Fruit fly (Drosophila melanogaster): Measurements from ENCODE around the gene CG6891.

CG6891 gene

DNA sequence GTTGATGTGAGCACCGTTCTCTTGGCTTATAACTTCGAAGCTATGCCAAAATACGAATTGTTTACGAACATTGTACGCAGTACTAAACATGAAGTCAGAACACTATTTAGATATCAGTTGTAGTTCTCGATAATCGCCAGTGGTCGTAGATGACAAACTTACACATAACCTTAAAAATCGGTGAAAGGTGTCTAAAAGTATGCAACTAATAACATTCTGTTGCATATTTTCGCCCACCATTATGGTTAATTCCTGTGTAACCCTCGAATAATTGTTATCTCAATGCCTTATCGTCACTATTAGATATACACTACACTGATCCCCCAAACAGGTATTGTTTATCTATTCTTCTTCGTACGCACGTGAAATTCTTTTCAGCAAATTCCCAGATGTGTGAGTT lies 39.9 kb downstream of the CG6891 start:
- TF ChIP-seq CG32006 (GFP tag; optimal IDR thresholded peaks at IDR 0.05) (no peak), fd85E (GFP tag; optimal IDR thresholded peaks at IDR 0.05) (no peak), CG8119 (GFP tag; IDR thresholded peaks at IDR 0.05) (no peak), CG6854 (GFP tag; optimal IDR thresholded peaks at IDR 0.05) (no peak), CG3919 (GFP tag; optimal IDR thresholded peaks at IDR 0.05) (no peak), Eip75B (GFP tag; optimal IDR thresholded peaks at IDR 0.05) (no peak), CG4318 (GFP tag; optimal IDR thresholded peaks at IDR 0.05) (no peak), Ets21C (GFP tag; optimal IDR thresholded peaks at IDR 0.05) (no peak), Eip78C (GFP tag) (no peak), Sox15 (GFP tag; optimal IDR thresholded peaks at IDR 0.05) (no peak), fkh (GFP tag; optimal IDR thresholded peaks at IDR 0.05) (no peak), Sox14 (GFP tag; optimal IDR thresholded peaks at IDR 0.05) (no peak), CG8319 (GFP tag; optimal IDR thresholded peaks at IDR 0.05) (no peak), CG6276 (GFP tag; optimal IDR thresholded peaks at IDR 0.05) (no peak), spab (GFP tag; optimal IDR thresholded peaks at IDR 0.05) (no peak)

DNA sequence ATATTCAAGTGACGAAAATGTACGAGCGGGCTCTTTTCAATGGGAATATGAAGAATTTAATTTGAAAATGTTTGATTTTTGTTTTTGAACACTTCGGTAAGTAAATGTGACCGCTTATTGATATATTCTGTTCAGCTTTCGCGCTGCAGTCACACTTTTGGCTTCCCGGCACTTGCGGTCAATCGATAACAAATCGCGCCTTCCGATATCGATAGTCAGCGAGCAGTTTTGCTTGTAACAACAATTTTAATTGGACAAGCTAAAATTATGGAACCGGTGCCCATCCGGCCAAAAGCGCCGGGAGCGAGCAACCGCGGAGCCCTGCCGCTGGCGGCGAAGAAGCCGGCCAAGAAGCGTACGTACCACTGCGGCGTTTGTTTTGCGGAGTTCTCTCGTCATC lies 55.4 kb downstream of the CG6891 start, which contains the start of gene CG7101:
Gene CG7101, plus strand, starts transcription at position 196 of the 400 bp plus-strand sequence.
- no peak for TF ChIP-seq fd85E (GFP tag; optimal IDR thresholded peaks at IDR 0.05)
- no peak for TF ChIP-seq Hr38 (GFP tag; optimal IDR thresholded peaks at IDR 0.05)
- TF ChIP-seq Eip78C (GFP tag), result peak; percentile 26
- TF ChIP-seq CG32006 (GFP tag; optimal IDR thresholded peaks at IDR 0.05), result no peak
- no peak for TF ChIP-seq dsx (GFP tag; optimal IDR thresholded peaks at IDR 0.05; ENCODE audit: poor library complexity, severe bottlenecking)

Data from whole organism, prepupa.